Fruit fly (Drosophila melanogaster): Measurements from ENCODE around the gene CG32639.

- TF ChIP-seq CG6276 (GFP tag; optimal IDR thresholded peaks at IDR 0.05): no peak
- no peak for TF ChIP-seq Ets21C (GFP tag; optimal IDR thresholded peaks at IDR 0.05)
- TF ChIP-seq achi (GFP tag; optimal IDR thresholded peaks at IDR 0.05): no peak
- TF ChIP-seq CG1621 (tag; optimal IDR thresholded peaks at IDR 0.05): no peak
- no peak for TF ChIP-seq CG3919 (GFP tag; optimal IDR thresholded peaks at IDR 0.05)
- TF ChIP-seq lz (GFP tag; optimal IDR thresholded peaks at IDR 0.05): no peak
- TF ChIP-seq spab (GFP tag; optimal IDR thresholded peaks at IDR 0.05): no peak
- TF ChIP-seq topi (GFP tag; optimal IDR thresholded peaks at IDR 0.05): no peak
- no peak for TF ChIP-seq eg (GFP tag; IDR thresholded peaks at IDR 0.05)
Measured at dm6 chrX:13285749-13286336, 49.5 kb upstream of the CG32639 start.
